Worm (Caenorhabditis elegans) whole organism, mixed stage, embryonic: ENCODE data around the gene mrps-5.

ENCODE experiments used
- mab-5 ChIP-seq: fragments of 150-350 bp; optimal IDR thresholded peaks from 2 replicates; lab custom pipeline; 2014; ENCODE audit warnings: missing biosample characterization, missing genetic modification characterization
- snpc-4 ChIP-seq: fragments of 150-350 bp; optimal IDR thresholded peaks from 2 replicates; lab custom pipeline; 2014; ENCODE audit warnings: missing biosample characterization, missing genetic modification characterization

ce11 chrV:12549604-12550003 is 13.7 kb upstream of the mrps-5 start:
- TF ChIP-seq snpc-4 (tag; lab: Kevin White, UChicago): no peak
- no peak for TF ChIP-seq mab-5 (tag; lab: Kevin White, UChicago)
